Worm (Caenorhabditis elegans): ENCODE data around the gene F17A2.16.

DNA sequence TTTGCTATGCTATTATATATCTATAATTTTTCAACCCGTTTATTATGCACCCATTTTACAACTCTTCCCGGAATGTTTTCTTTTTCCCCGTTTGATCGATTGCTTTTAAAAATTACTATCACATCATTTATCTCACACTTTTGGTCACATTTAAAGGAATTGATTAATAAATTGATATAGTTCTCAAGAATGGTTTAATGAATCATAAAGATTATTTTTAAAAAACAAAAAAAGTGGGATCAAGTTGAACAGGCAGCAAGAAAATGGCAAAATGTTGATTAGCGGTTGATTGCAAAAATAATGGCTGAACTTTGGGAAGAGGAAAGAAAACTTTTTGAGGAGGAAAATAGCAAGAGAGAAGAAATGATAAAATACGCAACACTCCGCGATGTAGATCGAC lies 8.4 kb upstream of the F17A2.16 start, which contains the start of gene W06D11.5:
- TF ChIP-seq aly-1 (tag; optimal IDR thresholded peaks at IDR 0.05) (no peak), ama-1 (optimal IDR thresholded peaks at IDR 0.05) (no peak), pes-1 (GFP tag; IDR thresholded peaks at IDR 0.05) (no peak), ceh-13 (GFP tag; optimal IDR thresholded peaks at IDR 0.05) (no peak), sea-1 (GFP tag; conservative IDR thresholded peaks at IDR 0.05) (no peak), tra-4 (tag; optimal IDR thresholded peaks at IDR 0.05) (no peak), hnd-1 (tag; optimal IDR thresholded peaks at IDR 0.05) (no peak), flt-1 (GFP tag; IDR thresholded peaks at IDR 0.05) (no peak), tbx-11 (GFP tag; IDR thresholded peaks at IDR 0.05) (no peak), tbx-37 (GFP tag; conservative IDR thresholded peaks at IDR 0.05) (no peak), scrt-1 (GFP tag; IDR thresholded peaks at IDR 0.05) (no peak), hmbx-1 (tag; optimal IDR thresholded peaks at IDR 0.05) (no peak)
